Fruit fly (Drosophila melanogaster): Measurements from ENCODE around the gene Ddx1.

The Ddx1 gene

DNA sequence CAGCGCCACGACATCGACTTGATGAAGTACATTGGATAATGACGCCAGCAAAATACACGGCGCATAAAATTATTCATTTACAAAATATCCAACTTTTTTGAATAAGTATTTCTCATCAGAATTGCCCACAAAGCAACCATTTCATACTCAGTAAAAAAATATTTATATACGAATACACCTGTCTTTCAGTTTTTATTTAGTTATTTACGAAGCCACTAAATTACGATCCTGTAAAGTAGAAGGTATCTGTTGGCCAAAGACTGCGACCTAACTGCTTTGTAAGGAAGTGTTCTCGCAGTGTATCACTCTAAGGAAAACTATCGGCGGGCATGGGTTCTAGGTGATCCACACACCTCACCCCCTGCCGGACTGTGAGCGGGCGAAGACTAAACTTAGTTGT lies 14.0 kb downstream of the Ddx1 start (continued):
- TF ChIP-seq CG10979 (tag; optimal IDR thresholded peaks at IDR 0.05) (peak; percentile 54), CG10147 (GFP tag; optimal IDR thresholded peaks at IDR 0.05) (no peak), maf-S (GFP tag; optimal IDR thresholded peaks at IDR 0.05) (no peak), cas (GFP tag; IDR thresholded peaks at IDR 0.05) (no peak), CG8388 (GFP tag; optimal IDR thresholded peaks at IDR 0.05) (no peak), Fer2 (tag; optimal IDR thresholded peaks at IDR 0.05) (no peak), H15 (GFP tag; IDR thresholded peaks at IDR 0.05) (0 out of 3 replicates have a peak, but pooled peaks have one; percentile 11), CG3407 (GFP tag; optimal IDR thresholded peaks at IDR 0.05) (no peak), Dfd (GFP tag; optimal IDR thresholded peaks at IDR 0.05) (no peak), dysf (GFP tag; IDR thresholded peaks at IDR 0.05) (peak; percentile 69), CG13894 (tag; optimal IDR thresholded peaks at IDR 0.05) (no peak), CG2116 (GFP tag; optimal IDR thresholded peaks at IDR 0.05) (no peak), CG3281 (GFP tag; optimal IDR thresholded peaks at IDR 0.05) (no peak), otp (GFP tag; IDR thresholded peaks at IDR 0.05) (no peak), CG10209 (GFP tag; optimal IDR thresholded peaks at IDR 0.05) (no peak), CG31441 (GFP tag; IDR thresholded peaks at IDR 0.05) (no peak), ci (GFP tag; IDR thresholded peaks at IDR 0.05) (no peak), knrl (GFP tag; IDR thresholded peaks at IDR 0.05; ENCODE audit: partially characterized antibody) (no peak), aop (GFP tag; IDR thresholded peaks at IDR 0.05) (no peak), stc (GFP tag; IDR thresholded peaks at IDR 0.05) (no peak; the same call in 1 of the 2 replicates), Abd-B (GFP tag; optimal IDR thresholded peaks at IDR 0.05) (no peak), Dref (GFP tag; IDR thresholded peaks at IDR 0.05) (no peak), CG10431 (GFP tag; optimal IDR thresholded peaks at IDR 0.05) (no peak), CG15269 (tag; optimal IDR thresholded peaks at IDR 0.05) (no peak), CG9932 (GFP tag; IDR thresholded peaks at IDR 0.05) (peak; percentile 74), Sry-β (GFP tag; optimal IDR thresholded peaks at IDR 0.05) (no peak), CG15011 (GFP tag; optimal IDR thresholded peaks at IDR 0.05) (no peak), Jarid2 (GFP tag; optimal IDR thresholded peaks at IDR 0.05) (no peak), ftz-f1 (GFP tag; optimal IDR thresholded peaks at IDR 0.05) (no peak), CG3065 (GFP tag; optimal IDR thresholded peaks at IDR 0.05) (no peak), CG11456 (GFP tag; IDR thresholded peaks at IDR 0.05) (no peak), CG32532 (GFP tag; IDR thresholded peaks at IDR 0.05) (peak; percentile 54; the same call in 1 of the 2 replicates), Aef1 (GFP tag; IDR thresholded peaks at IDR 0.05) (peak; percentile 65), Dll (GFP tag; IDR thresholded peaks at IDR 0.05; ENCODE audit: partially characterized antibody) (no peak), CG12155 (GFP tag; optimal IDR thresholded peaks at IDR 0.05) (no peak), CG11398 (GFP tag; optimal IDR thresholded peaks at IDR 0.05) (no peak), h (optimal IDR thresholded peaks at IDR 0.05) (no peak), CG12071 (GFP tag; optimal IDR thresholded peaks at IDR 0.05) (peak; percentile 24), chn (GFP tag; optimal IDR thresholded peaks at IDR 0.05) (peak; percentile 22), CG13287 (GFP tag; IDR thresholded peaks at IDR 0.05; ENCODE audit: partially characterized antibody) (no peak), fd3F (GFP tag; optimal IDR thresholded peaks at IDR 0.05) (no peak), al (GFP tag; IDR thresholded peaks at IDR 0.05) (peak; percentile 75), TFAM (GFP tag; optimal IDR thresholded peaks at IDR 0.05) (no peak), Stat92E (GFP tag; optimal IDR thresholded peaks at IDR 0.05) (no peak), Mrtf (GFP tag; IDR thresholded peaks at IDR 0.05) (peak; percentile 67; the same call in 1 of the 3 replicates), Atf-2 (GFP tag; optimal IDR thresholded peaks at IDR 0.05) (no peak), CG10366 (GFP tag; IDR thresholded peaks at IDR 0.05) (no peak; the same call in 1 of the 2 replicates), bbx (GFP tag; IDR thresholded peaks at IDR 0.05; ENCODE audit: partially characterized antibody) (no peak), cwo (GFP tag; optimal IDR thresholded peaks at IDR 0.05) (no peak), Ssrp (tag; optimal IDR thresholded peaks at IDR 0.05) (peak; percentile 55), fu2 (GFP tag; optimal IDR thresholded peaks at IDR 0.05) (peak; percentile 39)
